Worm (Caenorhabditis elegans) whole organism, L4/young adult: ENCODE results near the gene rsp-6.

Source experiments
- W03F9.2 ChIP-seq: fragments of 150-350 bp; optimal IDR thresholded peaks from 2 replicates; lab custom pipeline; 2014; ENCODE audit warnings: missing biosample characterization, missing genetic modification characterization
- dao-5 ChIP-seq: sonication (generic microtip); optimal IDR thresholded peaks from 2 replicates; lab custom pipeline; 2016; ENCODE audit warnings: missing genotype, missing genetic modification characterization, moderate library complexity, missing compliant biosample characterization
- him-1 ChIP-seq: sonication (generic microtip); optimal IDR thresholded peaks from 2 replicates; lab custom pipeline; 2016; ENCODE audit warnings: missing genotype, missing genetic modification reagents, missing genetic modification characterization, missing compliant biosample characterization

The rsp-6 gene

DNA sequence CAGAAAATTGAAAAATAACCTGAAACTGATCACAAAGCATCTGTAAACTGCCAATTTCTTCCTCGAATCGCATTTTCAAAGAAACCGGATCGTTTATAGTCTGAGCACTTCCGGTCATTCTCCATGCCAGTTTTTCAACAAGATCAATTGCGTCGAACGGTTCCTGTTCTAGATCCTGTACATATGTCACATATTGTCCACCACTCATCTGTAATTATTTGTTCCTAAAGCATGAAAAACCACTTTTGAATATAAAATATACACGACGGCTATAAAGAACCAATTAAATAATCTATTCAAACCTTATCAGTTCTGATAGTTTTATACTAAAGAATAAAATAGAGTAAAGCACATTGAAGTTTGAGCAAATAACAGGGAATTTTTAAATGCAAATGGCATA, 8.7 kb downstream of the rsp-6 start, which contains the start of gene sec-10:
sec-10 (minus strand) TSS at position 208 of the 400 bp plus-strand sequence.
- TF ChIP-seq dao-5 (tag; lab: Kevin White, UChicago) = no peak
- no peak for TF ChIP-seq him-1

DNA sequence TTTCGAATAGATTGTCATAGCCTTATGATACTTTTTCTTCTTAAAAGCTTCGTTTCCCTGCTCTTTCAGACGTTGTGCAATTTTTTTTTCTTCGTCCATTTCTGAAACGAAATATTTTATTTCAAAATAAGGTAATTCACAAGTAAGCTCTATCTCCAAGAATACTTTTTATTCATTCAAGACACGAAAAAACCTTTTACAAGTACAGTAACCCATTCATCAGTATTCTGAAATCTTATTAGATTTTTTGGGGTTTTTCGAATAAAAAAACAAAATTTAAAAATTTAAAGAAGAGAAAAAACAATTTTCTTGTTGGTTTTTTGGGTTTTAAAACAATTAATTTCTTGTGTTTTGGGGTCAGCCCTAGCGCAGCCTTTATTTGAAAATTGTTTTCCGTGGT, 12.2 kb downstream of the rsp-6 start, which contains the start of gene rpap-3:
rpap-3 (minus strand) TSS at position 101 of the 400 bp plus-strand sequence.
- no peak for TF ChIP-seq W03F9.2 (tag; lab: Kevin White, UChicago)
- no peak for TF ChIP-seq dao-5 (tag; lab: Kevin White, UChicago)
- TF ChIP-seq him-1 = no peak

DNA sequence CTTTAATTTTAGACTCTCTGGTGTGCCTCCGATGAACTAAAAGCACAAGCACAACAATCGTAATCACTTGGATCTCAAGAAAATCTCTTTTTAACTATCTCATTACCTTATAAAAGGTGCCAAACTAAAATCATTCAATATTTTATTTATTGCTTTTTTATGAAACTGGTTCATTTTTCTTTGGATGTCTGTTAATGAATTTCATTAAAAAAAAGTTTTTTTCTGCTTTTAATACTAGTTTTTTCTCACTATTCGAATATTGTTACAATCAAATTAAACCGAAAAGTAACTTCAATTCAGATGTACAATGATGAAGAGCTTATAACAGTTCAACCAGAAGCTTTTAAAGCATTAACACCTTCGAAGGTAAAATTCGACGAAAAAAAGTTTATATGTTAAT, 15.3 kb downstream of the rsp-6 start, which contains the start of gene swd-2.1:
swd-2.1 (plus strand) TSS at position 301 of the 400 bp plus-strand sequence.
- TF ChIP-seq dao-5 (tag; lab: Kevin White, UChicago) = no peak
- no peak for TF ChIP-seq him-1
- no peak for TF ChIP-seq W03F9.2 (tag; lab: Kevin White, UChicago)

DNA sequence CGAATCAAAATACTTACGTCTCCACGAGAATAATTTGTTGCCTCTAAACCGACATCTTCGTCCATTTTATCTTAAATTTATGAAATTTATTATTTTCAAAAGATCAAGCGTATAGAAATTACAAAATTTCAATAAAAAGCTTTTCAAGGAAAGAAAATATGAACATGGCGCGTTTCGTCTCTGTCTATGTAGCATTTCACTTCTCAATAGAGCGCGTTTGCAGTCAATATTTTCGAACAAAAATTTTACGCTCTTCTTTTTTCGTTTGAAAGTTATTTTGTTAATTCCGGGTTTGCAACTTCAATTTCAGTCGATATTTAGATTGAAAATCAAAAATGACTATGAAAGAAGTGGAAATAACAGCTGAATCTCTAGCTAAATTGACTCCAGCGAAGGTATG, 16.8 kb downstream of the rsp-6 start, which contains the start of the genes hcf-1 and swd-2.2:
hcf-1 (minus strand) TSS at position 70 of the 400 bp plus-strand sequence.
swd-2.2 (plus strand) TSS at position 206 of the 400 bp plus-strand sequence.
- TF ChIP-seq W03F9.2 (tag; lab: Kevin White, UChicago) = peak; percentile 46
- TF ChIP-seq him-1 = no peak
- no peak for TF ChIP-seq dao-5 (tag; lab: Kevin White, UChicago)

DNA sequence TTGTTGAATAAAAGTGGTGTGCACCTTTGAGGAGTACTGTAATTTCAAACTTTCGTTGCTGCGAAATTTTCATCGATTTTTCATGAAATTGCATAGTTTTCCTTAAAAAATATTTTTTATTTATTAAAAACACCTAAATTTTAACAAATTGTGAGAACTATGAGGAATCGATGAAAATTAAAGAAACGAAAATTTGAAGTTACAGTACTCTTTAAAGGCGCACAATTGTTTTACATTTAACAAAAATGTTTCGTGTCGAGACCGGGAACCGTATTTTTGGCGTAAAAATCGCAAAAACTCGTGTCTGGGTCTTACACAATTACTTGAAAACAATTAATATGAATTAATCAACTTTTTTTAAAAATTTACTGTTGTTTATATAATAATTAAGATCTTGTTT, 20.9 kb downstream of the rsp-6 start, which contains the start of gene rdl-1:
rdl-1 (minus strand) TSS at position 101 of the 400 bp plus-strand sequence.
- no peak for TF ChIP-seq dao-5 (tag; lab: Kevin White, UChicago)
- TF ChIP-seq him-1 = no peak
- no peak for TF ChIP-seq W03F9.2 (tag; lab: Kevin White, UChicago)

DNA sequence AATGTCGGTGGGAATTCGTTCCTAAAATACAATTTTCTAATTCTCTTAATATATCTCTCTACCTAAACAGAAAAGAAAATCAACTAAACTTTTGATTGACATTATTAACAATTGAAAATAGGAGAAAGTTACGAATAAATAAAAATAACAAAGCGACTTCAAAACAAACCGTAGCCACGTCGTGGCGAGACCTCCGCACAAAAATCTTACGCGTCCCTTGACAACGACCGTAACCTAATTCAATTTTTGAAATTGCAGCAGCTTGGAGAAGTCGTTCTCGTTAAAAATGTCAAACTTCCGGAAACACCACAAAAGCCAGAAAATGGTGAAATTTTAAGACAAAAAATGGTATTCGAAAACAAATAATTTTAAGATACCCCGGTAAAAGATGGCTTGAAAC, 26.7 kb downstream of the rsp-6 start:
- TF ChIP-seq dao-5 (tag; lab: Kevin White, UChicago) (no peak), W03F9.2 (tag; lab: Kevin White, UChicago) (peak; percentile 37)

DNA sequence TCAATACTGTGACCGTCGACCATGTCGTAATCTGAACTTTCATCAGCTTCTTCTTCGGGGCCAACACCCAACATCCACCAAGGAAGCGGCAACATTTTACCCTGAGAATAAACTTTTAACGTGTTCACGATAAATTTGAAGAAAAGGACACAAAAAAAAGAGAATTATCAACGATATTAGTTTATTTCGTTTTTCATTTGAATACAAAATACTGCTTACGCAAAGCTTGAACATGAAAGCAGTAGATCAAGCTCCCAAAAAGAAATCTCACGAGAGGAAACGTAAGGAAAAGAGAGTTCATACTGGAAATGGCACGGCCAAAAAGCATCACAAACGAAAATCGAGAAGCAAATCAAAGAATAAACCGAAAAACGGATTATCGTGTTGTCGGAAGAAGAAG, 27.3 kb downstream of the rsp-6 start, which contains the start of the genes C46A5.6 and C46A5.1:
C46A5.6 (minus strand) TSS at position 101 of the 400 bp plus-strand sequence.
C46A5.1 (plus strand) TSS at position 184 of the 400 bp plus-strand sequence.
- TF ChIP-seq dao-5 (tag; lab: Kevin White, UChicago) (no peak), W03F9.2 (tag; lab: Kevin White, UChicago) (no peak), him-1 (no peak)

DNA sequence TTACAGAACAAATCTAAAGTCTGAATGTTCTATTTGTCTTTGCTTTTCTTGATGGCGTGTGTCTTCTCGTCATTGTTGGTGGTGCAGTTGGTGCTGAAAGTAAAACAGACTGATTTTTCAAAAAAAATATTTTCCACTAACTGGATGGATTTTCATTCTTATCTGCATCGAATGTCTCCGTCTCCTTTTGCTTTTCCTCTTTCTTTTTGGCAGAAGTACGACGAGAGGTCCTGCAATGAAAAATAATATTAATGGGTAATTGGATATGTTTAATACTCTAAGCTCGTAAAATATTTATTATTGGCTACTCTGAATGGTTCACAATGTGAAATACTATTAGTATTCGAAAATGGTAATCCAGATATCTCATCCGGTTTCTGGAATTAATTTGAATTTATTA, 30.9 kb downstream of the rsp-6 start, which contains the start of gene del-7:
del-7 (plus strand) TSS at position 301 of the 400 bp plus-strand sequence.
- no peak for TF ChIP-seq dao-5 (tag; lab: Kevin White, UChicago)
- TF ChIP-seq him-1 = no peak
- TF ChIP-seq W03F9.2 (tag; lab: Kevin White, UChicago) = no peak

DNA sequence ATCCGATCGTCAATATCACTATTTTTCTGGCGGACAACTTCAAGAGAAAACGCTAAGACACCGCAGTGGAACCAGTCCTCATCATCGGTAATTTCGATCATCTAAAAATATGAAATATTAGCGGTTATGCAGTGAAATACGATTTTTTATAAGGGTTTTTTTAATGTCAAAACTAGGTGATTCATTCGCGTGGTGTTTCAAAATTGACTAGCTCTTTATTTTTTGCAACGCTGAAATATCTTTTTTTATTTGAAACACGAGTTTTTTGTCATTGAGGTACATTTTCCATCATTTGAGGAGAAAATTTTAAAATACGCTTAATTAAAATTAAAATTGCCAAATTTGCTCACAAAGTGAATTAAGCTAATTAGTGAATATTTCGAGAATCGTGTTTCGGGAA, 31.5 kb downstream of the rsp-6 start, which contains the start of gene dsb-3:
dsb-3 (minus strand) TSS at position 101 of the 400 bp plus-strand sequence.
- TF ChIP-seq dao-5 (tag; lab: Kevin White, UChicago) (no peak), him-1 (no peak), W03F9.2 (tag; lab: Kevin White, UChicago) (no peak)

DNA sequence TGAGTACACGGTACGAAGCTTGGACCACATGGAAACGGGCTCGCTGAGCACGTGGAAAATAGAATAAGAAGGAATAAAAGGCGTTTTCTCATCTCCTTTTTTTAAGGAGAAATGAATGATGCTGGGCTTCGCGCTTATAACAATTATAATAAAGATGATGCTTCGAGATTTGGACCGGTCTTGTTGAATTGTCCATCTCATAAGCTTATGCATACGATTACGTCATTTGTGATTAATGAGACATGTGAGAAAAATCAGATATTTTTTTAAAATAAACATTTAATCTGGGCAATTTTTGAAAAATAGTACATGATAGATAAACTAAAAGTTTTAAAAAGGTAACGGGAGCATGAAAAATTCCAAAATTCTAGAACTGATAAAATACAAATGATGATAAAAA, 33.8 kb downstream of the rsp-6 start, which contains the start of gene C46A5.4:
C46A5.4 (minus strand) TSS at position 101 of the 400 bp plus-strand sequence.
- no peak for TF ChIP-seq him-1
- no peak for TF ChIP-seq dao-5 (tag; lab: Kevin White, UChicago)
- no peak for TF ChIP-seq W03F9.2 (tag; lab: Kevin White, UChicago)

DNA sequence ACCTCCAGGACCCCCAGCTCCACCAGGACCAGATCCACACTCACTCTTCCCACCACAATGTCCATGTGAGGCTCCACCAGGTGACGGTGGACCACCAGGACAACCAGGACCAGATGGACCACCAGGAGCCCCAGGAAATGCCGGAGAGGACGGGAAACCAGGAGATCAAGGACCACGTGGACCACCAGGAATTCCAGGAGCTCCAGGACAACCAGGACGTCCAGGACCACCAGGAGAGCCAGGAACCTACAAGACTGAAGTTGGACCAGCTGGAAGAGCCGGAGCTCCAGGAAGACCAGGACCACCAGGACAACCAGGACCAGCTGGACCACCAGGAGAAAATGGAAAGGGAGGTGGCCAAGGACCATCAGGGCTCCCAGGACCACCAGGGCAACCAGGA, 36.9 kb downstream of the rsp-6 start:
- no peak for TF ChIP-seq him-1
- no peak for TF ChIP-seq W03F9.2 (tag; lab: Kevin White, UChicago)
- TF ChIP-seq dao-5 (tag; lab: Kevin White, UChicago) = no peak

DNA sequence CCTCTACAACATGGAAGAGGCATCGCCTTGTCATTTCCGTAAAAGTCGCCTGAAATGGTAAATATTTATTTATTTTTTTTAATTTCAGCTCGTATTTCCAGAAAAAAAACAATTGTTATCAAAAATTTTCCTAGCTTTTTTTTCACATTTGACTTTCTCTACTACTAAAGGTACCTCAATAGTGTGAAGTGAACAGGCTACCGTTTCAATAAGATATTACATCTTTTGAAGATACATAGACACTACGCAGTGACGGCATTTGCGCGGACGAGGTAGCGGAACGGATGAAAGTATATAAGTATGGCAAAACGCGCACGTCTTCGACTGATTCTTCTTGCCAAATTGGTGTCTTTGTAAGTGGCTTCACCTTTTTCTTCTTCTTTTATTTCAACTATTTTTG, 37.9 kb downstream of the rsp-6 start, which contains the start of gene col-14:
col-14 (plus strand) TSS at position 301 of the 400 bp plus-strand sequence.
- no peak for TF ChIP-seq W03F9.2 (tag; lab: Kevin White, UChicago)
- TF ChIP-seq him-1 = no peak
- TF ChIP-seq dao-5 (tag; lab: Kevin White, UChicago) = no peak

DNA sequence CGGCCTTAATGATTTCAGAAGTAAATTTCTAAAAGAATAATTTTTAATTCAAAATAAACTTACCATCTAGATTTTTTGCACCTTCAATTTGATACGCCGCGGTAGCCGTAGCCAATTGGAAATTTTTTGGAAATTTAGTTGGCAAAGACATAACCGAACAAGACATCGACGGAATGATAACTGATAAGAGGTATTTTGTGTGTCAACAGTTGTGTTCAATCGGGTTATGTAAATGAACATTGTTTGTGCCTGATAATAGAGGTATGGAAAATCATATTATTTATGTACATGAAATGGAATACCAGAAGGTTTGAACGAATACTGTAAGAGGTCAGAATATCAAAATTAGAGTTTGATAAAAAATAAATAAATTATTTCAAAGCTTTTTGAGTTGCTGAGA, 43.2 kb downstream of the rsp-6 start, which contains the start of gene klo-1:
klo-1 (minus strand) TSS at position 388 of the 400 bp plus-strand sequence.
- no peak for TF ChIP-seq dao-5 (tag; lab: Kevin White, UChicago)
- TF ChIP-seq him-1 = no peak

DNA sequence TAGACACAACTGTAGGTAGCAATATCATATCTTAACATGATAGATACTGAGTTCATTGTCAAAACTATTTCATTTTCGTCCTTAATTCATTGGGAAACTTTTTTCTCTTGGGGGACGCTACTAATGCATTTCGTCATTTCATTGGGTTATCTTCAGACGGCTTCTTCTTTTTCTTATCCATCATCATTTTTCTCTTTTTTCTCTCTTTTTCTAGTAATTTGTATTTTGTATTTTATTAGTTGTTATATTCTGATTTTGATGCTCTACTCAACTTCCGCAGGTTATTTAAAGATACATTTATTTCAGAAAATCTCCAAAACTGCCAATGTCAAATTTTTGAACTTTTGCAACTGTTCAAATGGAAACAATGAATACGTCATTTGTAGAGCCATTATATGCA, 47.5 kb downstream of the rsp-6 start, which contains the start of gene npr-35:
npr-35 (plus strand) TSS at position 301 of the 400 bp plus-strand sequence.
- TF ChIP-seq him-1 (no peak), dao-5 (tag; lab: Kevin White, UChicago) (no peak), W03F9.2 (tag; lab: Kevin White, UChicago) (no peak)
